Worm (Caenorhabditis elegans) whole organism, L2 larva: ENCODE measurements around the gene sre-32.

ENCODE experiments used
- F13H6.1 ChIP-seq: sonication (generic microtip); optimal IDR thresholded peaks from 2 replicates; lab custom pipeline; 2016; ENCODE audit warnings: missing genetic modification characterization, missing compliant biosample characterization
- aly-2 ChIP-seq: fragments of 150-350 bp; optimal IDR thresholded peaks from 2 replicates; lab custom pipeline; 2014; ENCODE audit warnings: missing biosample characterization, missing genetic modification characterization
- ama-1 ChIP-seq: fragments of 150-350 bp; optimal IDR thresholded peaks from 2 replicates; lab custom pipeline; 2018; ENCODE audit warnings: inconsistent platforms
- lin-39 ChIP-seq: fragments of 150-350 bp; optimal IDR thresholded peaks from 2 replicates; lab custom pipeline; 2014; ENCODE audit warnings: missing biosample characterization, missing genetic modification reagents, missing genetic modification characterization
- nhr-10 ChIP-seq: sonication (generic microtip); optimal IDR thresholded peaks from 2 replicates; lab custom pipeline; 2017; ENCODE audit warnings: missing biosample characterization, missing genetic modification characterization
- nhr-237 ChIP-seq: fragments of 150-350 bp; optimal IDR thresholded peaks from 2 replicates; lab custom pipeline; 2014; ENCODE audit warnings: missing biosample characterization, missing genetic modification characterization

- TF ChIP-seq ama-1 (lab: Kevin White, UChicago) (no peak), aly-2 (tag; lab: Kevin White, UChicago) (no peak), nhr-237 (no peak), nhr-10 (tag; lab: Kevin White, UChicago) (no peak), F13H6.1 (tag; lab: Kevin White, UChicago) (no peak), lin-39 (tag; lab: Kevin White, UChicago) (no peak)
Observed at ce11 chrII:12429743-12430142, 26.8 kb downstream of the sre-32 start, which contains the start of gene Y57A10C.8.
